Fruit fly (Drosophila melanogaster): ENCODE results near the gene bru2.
A peak's percentile ranks its signal among the peaks of the same experiment; 100 is the strongest.

bru2 gene

DNA sequence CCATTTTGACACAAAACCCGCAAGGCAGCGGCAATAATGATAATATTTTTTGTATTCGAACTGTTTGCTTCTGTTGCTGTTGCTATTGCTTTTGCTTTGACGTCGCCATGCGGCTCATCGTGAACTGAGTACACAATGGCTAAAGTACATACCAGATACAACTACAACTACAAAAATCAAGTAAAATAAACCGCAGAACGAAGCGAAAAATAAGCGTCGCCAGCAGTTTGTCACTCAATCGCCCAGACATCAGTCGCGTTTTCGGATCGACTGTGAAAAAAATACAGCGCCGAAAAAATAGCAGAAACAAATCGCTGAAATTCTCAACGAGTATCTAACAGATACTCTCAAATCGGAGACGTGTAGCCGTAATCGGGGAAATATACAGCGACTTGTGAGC, 25.6 kb downstream of the bru2 start (continued):
- TF ChIP-seq sc (optimal IDR thresholded peaks at IDR 0.05) (no peak), sc (GFP tag; optimal IDR thresholded peaks at IDR 0.05) (no peak), CG31365 (tag; optimal IDR thresholded peaks at IDR 0.05) (no peak), Drgx (GFP tag; IDR thresholded peaks at IDR 0.05) (no peak), Nf-YB (GFP tag; optimal IDR thresholded peaks at IDR 0.05) (no peak), her (GFP tag; optimal IDR thresholded peaks at IDR 0.05) (peak; percentile 7), CG3726 (GFP tag; IDR thresholded peaks at IDR 0.05) (no peak), CG32767 (GFP tag; IDR thresholded peaks at IDR 0.05) (no peak), Dbx (GFP tag; IDR thresholded peaks at IDR 0.05) (0 out of 3 replicates have a peak, but pooled peaks have one; percentile 55), sob (GFP tag; IDR thresholded peaks at IDR 0.05) (peak; percentile 54; the same call in 1 of the 2 replicates), eyg (GFP tag; optimal IDR thresholded peaks at IDR 0.05) (peak; percentile 35), HHEX (GFP tag; optimal IDR thresholded peaks at IDR 0.05) (peak; percentile 53), Neu2 (GFP tag; optimal IDR thresholded peaks at IDR 0.05; ENCODE audit: borderline replicate concordance) (no peak), CG5245 (GFP tag; optimal IDR thresholded peaks at IDR 0.05) (no peak), bowl (GFP tag; IDR thresholded peaks at IDR 0.05) (no peak), zfh1 (GFP tag; IDR thresholded peaks at IDR 0.05) (no peak), lmd (GFP tag; IDR thresholded peaks at IDR 0.05) (no peak), pita (GFP tag; optimal IDR thresholded peaks at IDR 0.05) (no peak), Awh (GFP tag; IDR thresholded peaks at IDR 0.05) (no peak), fd96Cb (tag; optimal IDR thresholded peaks at IDR 0.05) (no peak), en (GFP tag; optimal IDR thresholded peaks at IDR 0.05) (no peak), CkIIα-i1 (GFP tag; IDR thresholded peaks at IDR 0.05) (no peak), cato (GFP tag; optimal IDR thresholded peaks at IDR 0.05; ENCODE audit: borderline replicate concordance) (no peak), CG12769 (tag; optimal IDR thresholded peaks at IDR 0.05) (peak; percentile 43), CG12744 (GFP tag; optimal IDR thresholded peaks at IDR 0.05) (peak; percentile 5), unpg (GFP tag; optimal IDR thresholded peaks at IDR 0.05) (peak; percentile 5), Sox100B (GFP tag; optimal IDR thresholded peaks at IDR 0.05) (peak; percentile 2), Ptx1 (GFP tag; IDR thresholded peaks at IDR 0.05) (no peak), Dad (GFP tag; optimal IDR thresholded peaks at IDR 0.05) (no peak), repo (GFP tag; optimal IDR thresholded peaks at IDR 0.05) (no peak), mld (GFP tag; IDR thresholded peaks at IDR 0.05; ENCODE audit: partially characterized antibody) (no peak), Fer2 (tag; optimal IDR thresholded peaks at IDR 0.05) (peak; percentile 47), scrt (GFP tag; optimal IDR thresholded peaks at IDR 0.05) (no peak), CG8388 (GFP tag; optimal IDR thresholded peaks at IDR 0.05) (no peak), br (optimal IDR thresholded peaks at IDR 0.05) (no peak), CG15696 (tag; optimal IDR thresholded peaks at IDR 0.05) (no peak), sima (GFP tag; optimal IDR thresholded peaks at IDR 0.05) (no peak), chn (GFP tag; optimal IDR thresholded peaks at IDR 0.05) (no peak), HLH3B (GFP tag; IDR thresholded peaks at IDR 0.05) (peak; percentile 36; the same call in 1 of the 2 replicates), croc (GFP tag; conservative IDR thresholded peaks at IDR 0.05) (no peak), fd64A (GFP tag; optimal IDR thresholded peaks at IDR 0.05) (no peak), hth (optimal IDR thresholded peaks at IDR 0.05) (no peak), lbe (GFP tag; optimal IDR thresholded peaks at IDR 0.05) (no peak), bsh (GFP tag; optimal IDR thresholded peaks at IDR 0.05) (no peak), dm (GFP tag; optimal IDR thresholded peaks at IDR 0.05) (no peak), CG30020 (tag; optimal IDR thresholded peaks at IDR 0.05) (no peak), CG13624 (GFP tag; optimal IDR thresholded peaks at IDR 0.05) (peak; percentile 28), NK7.1 (GFP tag; optimal IDR thresholded peaks at IDR 0.05) (no peak), chinmo (GFP tag; IDR thresholded peaks at IDR 0.05; ENCODE audit: partially characterized antibody) (0 out of 4 replicates have a peak, but pooled peaks have one; percentile 54), hbn (GFP tag; IDR thresholded peaks at IDR 0.05; ENCODE audit: partially characterized antibody) (no peak), CG14014 (GFP tag; IDR thresholded peaks at IDR 0.05) (peak; percentile 69; the same call in 1 of the 2 replicates), zen (tag; optimal IDR thresholded peaks at IDR 0.05) (no peak)

All from whole organism, embryonic.